Fruit fly (Drosophila melanogaster) whole organism, embryonic: ENCODE data around the gene CG3517.

ENCODE experiments used
- Abd-B ChIP-seq: fragments of 200-800 bp; sonication (Bioruptor generic); optimal IDR thresholded peaks from 2 replicates; lab custom pipeline; 2018; ENCODE audit warnings: missing biosample characterization, mild to moderate bottlenecking, missing genetic modification characterization, moderate library complexity
- CG1024 ChIP-seq: fragments of 200-800 bp; sonication (Bioruptor generic); IDR thresholded peaks from 2 replicates; pipeline ENCODE4 v1.3.6; 2022; ENCODE audit warnings: missing biosample characterization, missing genetic modification characterization
- CG10979 ChIP-seq: fragments of 200-800 bp; sonication (Bioruptor generic); optimal IDR thresholded peaks from 2 replicates; lab custom pipeline; 2018; ENCODE audit warnings: missing biosample characterization, mild to moderate bottlenecking, missing genetic modification characterization, moderate library complexity
- CG11247 ChIP-seq: fragments of 200-800 bp; sonication (Bioruptor generic); IDR thresholded peaks from 2 replicates; pipeline ENCODE4 v1.3.6; 2022; ENCODE audit warnings: missing biosample characterization, missing genetic modification characterization
- CG11695 ChIP-seq: fragments of 200-800 bp; sonication (Bioruptor generic); IDR thresholded peaks from 3 replicates; pipeline ENCODE4 v1.3.6; 2022; ENCODE audit warnings: missing biosample characterization, missing genetic modification characterization
- CG11723 ChIP-seq: fragments of 200-800 bp; sonication (Bioruptor generic); optimal IDR thresholded peaks from 2 replicates; lab custom pipeline; 2017; ENCODE audit warnings: missing biosample characterization, mild to moderate bottlenecking, missing genetic modification characterization
- CG15011 ChIP-seq: fragments of 200-800 bp; sonication (Bioruptor generic); optimal IDR thresholded peaks from 3 replicates; lab custom pipeline; 2018; ENCODE audit warnings: missing biosample characterization, mild to moderate bottlenecking, missing genetic modification characterization
- CG17361 ChIP-seq: fragments of 200-800 bp; sonication (Bioruptor generic); IDR thresholded peaks from 3 replicates; pipeline ENCODE4 v1.3.6; 2022; ENCODE audit warnings: missing biosample characterization, missing genetic modification characterization
- CG17612 ChIP-seq: fragments of 200-800 bp; sonication (Bioruptor generic); IDR thresholded peaks from 2 replicates; pipeline ENCODE4 v1.3.6; 2022; ENCODE audit warnings: missing biosample characterization, missing genetic modification characterization
- CG18476 ChIP-seq: fragments of 200-800 bp; sonication (Bioruptor generic); optimal IDR thresholded peaks from 2 replicates; lab custom pipeline; 2016; ENCODE audit warnings: missing biosample characterization, mild to moderate bottlenecking, missing genetic modification characterization
- CG2120 ChIP-seq: fragments of 200-800 bp; sonication (Bioruptor generic); optimal IDR thresholded peaks from 3 replicates; lab custom pipeline; 2016; ENCODE audit warnings: missing biosample characterization, missing genetic modification characterization
- CG2199 ChIP-seq: fragments of 200-800 bp; sonication (Bioruptor generic); IDR thresholded peaks from 3 replicates; pipeline ENCODE4 v1.3.6; 2022; ENCODE audit warnings: missing biosample characterization, missing genetic modification characterization
- CG30431 ChIP-seq: fragments of 200-800 bp; sonication (Bioruptor generic); optimal IDR thresholded peaks from 2 replicates; lab custom pipeline; 2017; ENCODE audit warnings: missing biosample characterization, missing genetic modification characterization
- CG4328 ChIP-seq: fragments of 200-800 bp; sonication (Bioruptor generic); optimal IDR thresholded peaks from 3 replicates; lab custom pipeline; 2017; ENCODE audit warnings: missing biosample characterization, missing genetic modification reagents, missing genetic modification characterization
- CG4360 ChIP-seq: fragments of 200-800 bp; sonication (Bioruptor generic); IDR thresholded peaks from 2 replicates; pipeline ENCODE4 v1.3.6; 2022; ENCODE audit warnings: missing biosample characterization, missing genetic modification characterization
- CG4730 ChIP-seq: fragments of 200-800 bp; sonication (Bioruptor generic); IDR thresholded peaks from 2 replicates; pipeline ENCODE4 v1.3.6; 2022; ENCODE audit warnings: missing biosample characterization, missing genetic modification characterization
- CG9609 ChIP-seq: fragments of 200-800 bp; sonication (Bioruptor generic); optimal IDR thresholded peaks from 3 replicates; lab custom pipeline; 2016; ENCODE audit warnings: missing biosample characterization, missing genetic modification characterization
- CkIIα-i1 ChIP-seq: fragments of 200-800 bp; sonication (Bioruptor generic); IDR thresholded peaks from 2 replicates; pipeline ENCODE4 v1.3.6; 2022; ENCODE audit warnings: missing biosample characterization, missing genetic modification characterization
- Dek ChIP-seq: fragments of 200-800 bp; sonication (Bioruptor generic); optimal IDR thresholded peaks from 3 replicates; lab custom pipeline; 2019; ENCODE audit warnings: missing biosample characterization, mild to moderate bottlenecking, missing genetic modification characterization, moderate library complexity
- Dfd ChIP-seq, 2 experiments: fragments of >200 bp; optimal IDR thresholded peaks; 2 replicates each; lab custom pipeline; 2017; ENCODE audit warnings: missing biosample characterization in 2 of 2, missing genetic modification characterization in 2 of 2
- HLH4C ChIP-seq: fragments of 200-800 bp; sonication (Bioruptor generic); IDR thresholded peaks from 3 replicates; pipeline ENCODE4 v1.3.6; 2022; ENCODE audit warnings: missing biosample characterization, missing genetic modification characterization; ENCODE audit not compliant: partially characterized antibody
- HLH54F ChIP-seq: fragments of 200-800 bp; sonication (Bioruptor generic); optimal IDR thresholded peaks from 3 replicates; lab custom pipeline; 2016; ENCODE audit warnings: missing biosample characterization, missing genetic modification characterization
- Hmx ChIP-seq: fragments of 200-800 bp; sonication (Bioruptor generic); optimal IDR thresholded peaks from 2 replicates; lab custom pipeline; 2016; ENCODE audit warnings: missing biosample characterization, missing genetic modification characterization
- Lhr ChIP-seq: fragments of 200-800 bp; sonication (Bioruptor generic); optimal IDR thresholded peaks from 3 replicates; lab custom pipeline; 2017; ENCODE audit warnings: mild to moderate bottlenecking, missing biosample characterization, missing genetic modification reagents, missing genetic modification characterization
- Med ChIP-seq: fragments of 200-800 bp; sonication (Bioruptor generic); peaks from one replicate; lab custom pipeline; 2016; ENCODE audit warnings: missing biosample characterization, missing genetic modification characterization, mild to moderate bottlenecking, inconsistent platforms, moderate library complexity
- Nf-YC ChIP-seq: fragments of 200-800 bp; optimal IDR thresholded peaks from 3 replicates; lab custom pipeline; 2019; ENCODE audit warnings: missing biosample characterization, mild to moderate bottlenecking, missing genetic modification characterization, moderate library complexity
- Six4 ChIP-seq: fragments of 200-800 bp; sonication (Bioruptor generic); optimal IDR thresholded peaks from 2 replicates; lab custom pipeline; 2016; ENCODE audit warnings: missing biosample characterization, missing genetic modification characterization
- Sox102F ChIP-seq: fragments of 200-800 bp; sonication (Bioruptor generic); optimal IDR thresholded peaks from 2 replicates; lab custom pipeline; 2018; ENCODE audit warnings: missing biosample characterization, mild to moderate bottlenecking, missing genetic modification characterization, moderate library complexity
- Ssrp ChIP-seq: fragments of 200-800 bp; sonication (Bioruptor generic); optimal IDR thresholded peaks from 2 replicates; lab custom pipeline; 2018; ENCODE audit warnings: missing biosample characterization, mild to moderate bottlenecking, missing genetic modification characterization, moderate library complexity
- Vsx1 ChIP-seq: fragments of 200-800 bp; sonication (Bioruptor generic); optimal IDR thresholded peaks from 2 replicates; lab custom pipeline; 2017; ENCODE audit warnings: missing biosample characterization, mild to moderate bottlenecking, missing genetic modification characterization, missing genetic modification reagents
- cg ChIP-seq: fragments of 200-800 bp; sonication (Bioruptor generic); optimal IDR thresholded peaks from 3 replicates; lab custom pipeline; 2019; ENCODE audit warnings: missing biosample characterization, mild to moderate bottlenecking, missing genetic modification characterization, moderate library complexity
- emc ChIP-seq: fragments of 200-800 bp; sonication (Bioruptor generic); optimal IDR thresholded peaks from 2 replicates; lab custom pipeline; 2016; ENCODE audit warnings: missing biosample characterization, missing genetic modification characterization
- esg ChIP-seq: fragments of 200-800 bp; sonication (Bioruptor generic); conservative IDR thresholded peaks from 2 replicates; pipeline ENCODE4 v1.3.6; 2022; ENCODE audit warnings: missing biosample characterization, missing genetic modification characterization
- h ChIP-seq: fragments of >200 bp; optimal IDR thresholded peaks from 2 replicates; lab custom pipeline; 2017
- klu ChIP-seq: fragments of 200-800 bp; sonication (Bioruptor generic); IDR thresholded peaks from 2 replicates; pipeline ENCODE4 v1.3.6; 2022; ENCODE audit warnings: missing biosample characterization, missing genetic modification characterization
- lmd ChIP-seq: fragments of 200-800 bp; sonication (Bioruptor generic); IDR thresholded peaks from 2 replicates; pipeline ENCODE4 v1.3.6; 2022; ENCODE audit warnings: missing biosample characterization, missing genetic modification characterization
- pum ChIP-seq: fragments of 200-800 bp; sonication (Bioruptor generic); optimal IDR thresholded peaks from 2 replicates; lab custom pipeline; 2016; ENCODE audit warnings: missing biosample characterization, missing genetic modification characterization
- repo ChIP-seq: fragments of 200-800 bp; sonication (Bioruptor generic); optimal IDR thresholded peaks from 2 replicates; lab custom pipeline; 2016; ENCODE audit warnings: missing biosample characterization, missing genetic modification characterization
- run ChIP-seq: fragments of 200-800 bp; sonication (Bioruptor generic); optimal IDR thresholded peaks from 3 replicates; lab custom pipeline; 2018; ENCODE audit warnings: missing biosample characterization, mild to moderate bottlenecking, missing genetic modification characterization
- sens-2 ChIP-seq: fragments of 200-800 bp; sonication (Bioruptor generic); IDR thresholded peaks from 2 replicates; pipeline ENCODE4 v1.3.6; 2022; ENCODE audit warnings: missing biosample characterization, missing genetic modification characterization
- sim ChIP-seq: fragments of 200-800 bp; sonication (Bioruptor generic); IDR thresholded peaks from 2 replicates; pipeline ENCODE4 v1.3.6; 2022; ENCODE audit warnings: missing biosample characterization, missing genetic modification characterization
- slbo ChIP-seq: fragments of 200-800 bp; sonication (Bioruptor generic); IDR thresholded peaks from 2 replicates; pipeline ENCODE4 v1.3.6; 2022; ENCODE audit warnings: missing biosample characterization, missing genetic modification characterization
- slou ChIP-seq: fragments of 200-800 bp; sonication (Bioruptor generic); optimal IDR thresholded peaks from 3 replicates; lab custom pipeline; 2016; ENCODE audit warnings: missing biosample characterization, missing genetic modification characterization
- tin ChIP-seq: fragments of 200-800 bp; sonication (Bioruptor generic); optimal IDR thresholded peaks from 3 replicates; lab custom pipeline; 2016; ENCODE audit warnings: missing biosample characterization, missing genetic modification characterization
- twi ChIP-seq: fragments of 200-800 bp; optimal IDR thresholded peaks from 2 replicates; lab custom pipeline; 2019; ENCODE audit warnings: missing biosample characterization, mild to moderate bottlenecking, missing genetic modification characterization, moderate library complexity
- tx ChIP-seq: fragments of 200-800 bp; sonication (Bioruptor generic); optimal IDR thresholded peaks from 2 replicates; lab custom pipeline; 2016; ENCODE audit warnings: missing biosample characterization, missing genetic modification characterization
- unpg ChIP-seq: fragments of 200-800 bp; sonication (Bioruptor generic); optimal IDR thresholded peaks from 3 replicates; lab custom pipeline; 2018; ENCODE audit warnings: missing biosample characterization, mild to moderate bottlenecking, missing genetic modification characterization, moderate library complexity
- vnd ChIP-seq: fragments of 200-800 bp; sonication (Bioruptor generic); IDR thresholded peaks from 3 replicates; pipeline ENCODE4 v1.3.6; 2022; ENCODE audit warnings: missing biosample characterization, missing genetic modification characterization; ENCODE audit not compliant: partially characterized antibody

The CG3517 gene

dm6 chr3R:19463016-19463664 is 38.1 kb upstream of the CG3517 start, which contains the start of gene Scsalpha2 (continued):
- no peak for TF ChIP-seq slbo (GFP tag; lab: Robert Waterston, UW)
- TF ChIP-seq CG11247 (GFP tag; lab: Robert Waterston, UW): no peak
- TF ChIP-seq Dfd (GFP tag; optimal IDR thresholded peaks at IDR 0.05; lab: Kevin White, UChicago): no peak
- no peak for TF ChIP-seq Ssrp
- no peak for TF ChIP-seq sens-2 (GFP tag; lab: Robert Waterston, UW)
- TF ChIP-seq Dek: no peak
- no peak for TF ChIP-seq emc (GFP tag; lab: Kevin White, UChicago)
- TF ChIP-seq klu: no peak
- TF ChIP-seq Abd-B (GFP tag; lab: Kevin White, UChicago): no peak
- no peak for TF ChIP-seq repo (GFP tag; lab: Kevin White, UChicago)
- TF ChIP-seq CG18476 (GFP tag; lab: Kevin White, UChicago): no peak
- no peak for TF ChIP-seq sim (GFP tag; lab: Robert Waterston, UW)
- no peak for TF ChIP-seq CG4328 (GFP tag; lab: Kevin White, UChicago)

DNA sequence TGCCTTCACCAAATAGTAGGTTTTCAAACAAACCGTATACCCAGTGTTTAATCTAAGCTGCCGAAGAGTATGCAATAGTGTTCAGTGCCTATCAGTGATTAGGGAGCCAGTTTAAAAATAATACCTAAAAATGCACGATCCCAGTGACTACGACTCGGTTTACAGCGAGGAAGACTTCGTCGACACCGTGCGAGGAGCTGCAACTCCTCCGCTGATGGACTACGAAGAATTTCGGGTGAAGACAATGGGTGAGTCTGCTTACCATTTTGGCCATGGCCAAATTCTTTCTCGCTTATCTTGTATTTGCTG is 36.2 kb upstream of the CG3517 start:
- no peak for TF ChIP-seq h
- peak; percentile 95 for TF ChIP-seq CG2199 (GFP tag; lab: Robert Waterston, UW)
- TF ChIP-seq CG4360 (GFP tag; lab: Robert Waterston, UW): no peak
- no peak for TF ChIP-seq CG11695 (GFP tag; lab: Robert Waterston, UW)
- no peak for TF ChIP-seq Med (GFP tag; lab: Kevin White, UChicago)
- no peak for TF ChIP-seq tx
- TF ChIP-seq CG15011 (GFP tag; lab: Kevin White, UChicago): no peak
- peak; percentile 7; the same call in 1 of the 2 replicates for TF ChIP-seq CG17612 (GFP tag; lab: Robert Waterston, UW)
- no peak for TF ChIP-seq tin
- TF ChIP-seq, all 482 proteins: peak for 2

DNA sequence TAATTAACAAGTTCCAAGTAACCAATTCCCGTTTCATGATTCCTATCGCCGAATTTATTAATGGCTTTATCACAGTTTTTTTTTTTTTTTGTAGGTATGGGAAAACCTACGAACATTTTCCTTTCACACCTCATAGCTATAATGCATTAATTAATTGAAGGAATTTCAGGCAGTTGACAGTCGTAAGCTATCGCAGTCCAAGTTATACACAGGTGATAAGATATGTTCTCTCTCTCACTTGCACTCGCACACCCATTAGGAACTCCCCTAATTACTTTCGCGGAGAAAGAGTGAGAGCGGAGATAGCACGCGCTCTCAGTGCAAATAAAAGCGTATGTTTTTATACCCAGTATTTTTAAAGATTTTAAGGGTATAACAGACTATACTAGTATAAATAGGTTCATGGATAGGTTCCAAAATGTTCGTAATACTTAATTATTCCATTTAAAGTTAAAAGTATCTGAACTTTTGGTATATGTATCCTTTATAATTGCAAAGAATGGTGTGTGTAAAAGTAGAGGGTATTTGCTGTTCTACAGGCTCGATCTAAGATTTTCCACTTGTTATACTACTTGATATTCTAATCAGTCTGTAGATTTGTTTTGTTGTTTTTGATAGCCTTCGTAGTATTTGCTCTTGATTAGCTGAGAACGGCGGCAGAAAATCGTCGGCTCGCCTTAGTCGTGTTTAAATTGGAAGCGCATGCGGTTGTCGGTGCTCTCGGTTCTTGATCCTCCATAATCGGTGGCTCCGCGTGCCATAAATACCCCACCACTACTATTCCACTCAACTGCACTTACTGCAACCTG is 35.6 kb upstream of the CG3517 start, which contains the start of gene Dys:
TSS of gene Dys (plus strand) at position 677 of the 809 bp plus-strand sequence.
- TF ChIP-seq run (tag; lab: Kevin White, UChicago) (peak; percentile 70), CG2120 (GFP tag; lab: Kevin White, UChicago) (peak; percentile 97), cg (GFP tag; lab: Kevin White, UChicago) (no peak), CG9609 (peak; percentile 73), CG1024 (no peak; the same call in 1 of the 2 replicates), Lhr (GFP tag; lab: Kevin White, UChicago) (peak; percentile 32), Sox102F (GFP tag; lab: Kevin White, UChicago) (peak; percentile 92), CG4730 (GFP tag; lab: Robert Waterston, UW) (peak; percentile 84), esg (GFP tag; lab: Robert Waterston, UW) (peak; percentile 79), unpg (GFP tag; lab: Kevin White, UChicago) (peak; percentile 92), CG30431 (GFP tag; lab: Kevin White, UChicago) (peak; percentile 54), twi (no peak), vnd (GFP tag; lab: Robert Waterston, UW) (no peak), CG10979 (tag; lab: Kevin White, UChicago) (peak; percentile 89), HLH4C (no peak), CkIIα-i1 (no peak), CG17361 (GFP tag; lab: Robert Waterston, UW) (peak; percentile 93), Nf-YC (tag; lab: Kevin White, UChicago) (no peak), Six4 (GFP tag; lab: Kevin White, UChicago) (peak; percentile 84), HLH54F (GFP tag; lab: Kevin White, UChicago) (peak; percentile 77), slou (GFP tag; lab: Kevin White, UChicago) (peak; percentile 76), CG11723 (peak; percentile 64), Vsx1 (GFP tag; lab: Kevin White, UChicago) (peak; percentile 77), lmd (GFP tag; lab: Robert Waterston, UW) (peak; percentile 88), pum (GFP tag; lab: Kevin White, UChicago) (peak; percentile 78), Hmx (GFP tag; lab: Kevin White, UChicago) (peak; percentile 75)
